Worm (Caenorhabditis elegans) whole organism, late embryonic: ENCODE measurements around the gene Y113G7B.12.

Experiments
- C08G9.2 ChIP-seq: sonication (generic microtip); optimal IDR thresholded peaks from 2 replicates; lab custom pipeline; 2016; ENCODE audit warnings: mild to moderate bottlenecking, missing genetic modification characterization, moderate library complexity, missing compliant biosample characterization
- C38D4.7 ChIP-seq: fragments of 200-800 bp; sonication (Bioruptor generic); optimal IDR thresholded peaks from 2 replicates; lab custom pipeline; 2018; ENCODE audit warnings: mild to moderate bottlenecking, missing genetic modification characterization, moderate library complexity, missing compliant biosample characterization
- K09A11.1 ChIP-seq: sonication (generic microtip); optimal IDR thresholded peaks from 2 replicates; lab custom pipeline; 2017; ENCODE audit warnings: antibody characterized with exemption, mild to moderate bottlenecking, missing genetic modification characterization, missing compliant biosample characterization; ENCODE audit not compliant: insufficient read depth
- Y22D7AL.16 ChIP-seq: sonication (generic microtip); optimal IDR thresholded peaks from 2 replicates; lab custom pipeline; 2016; ENCODE audit warnings: missing genetic modification characterization, missing compliant biosample characterization
- ahr-1 ChIP-seq: sonication (generic microtip); optimal IDR thresholded peaks from 2 replicates; lab custom pipeline; 2016; ENCODE audit warnings: missing genetic modification characterization, missing compliant biosample characterization
- ama-1 ChIP-seq: fragments of 150-350 bp; optimal IDR thresholded peaks from 2 replicates; lab custom pipeline; 2014
- ceh-14 ChIP-seq: sonication (generic microtip); optimal IDR thresholded peaks from 2 replicates; lab custom pipeline; 2016; ENCODE audit warnings: missing genotype, missing genetic modification characterization, missing compliant biosample characterization
- ceh-18 ChIP-seq: sonication (generic microtip); optimal IDR thresholded peaks from 2 replicates; lab custom pipeline; 2016; ENCODE audit warnings: missing genetic modification characterization, missing compliant biosample characterization
- ceh-19 ChIP-seq: fragments of 200-800 bp; sonication (Bioruptor generic); optimal IDR thresholded peaks from 2 replicates; lab custom pipeline; 2018; ENCODE audit warnings: mild to moderate bottlenecking, missing genetic modification characterization, missing compliant biosample characterization
- ceh-2 ChIP-seq: sonication (generic microtip); optimal IDR thresholded peaks from 2 replicates; lab custom pipeline; 2016; ENCODE audit warnings: missing genotype, missing genetic modification characterization, missing compliant biosample characterization
- ceh-34 ChIP-seq: sonication (generic microtip); optimal IDR thresholded peaks from 2 replicates; lab custom pipeline; 2016; ENCODE audit warnings: mild to moderate bottlenecking, missing genetic modification characterization, missing compliant biosample characterization
- ceh-48 ChIP-seq: sonication (generic microtip); optimal IDR thresholded peaks from 2 replicates; lab custom pipeline; 2016; ENCODE audit warnings: missing genetic modification characterization, inconsistent platforms, missing compliant biosample characterization
- ceh-9 ChIP-seq: sonication (generic microtip); optimal IDR thresholded peaks from 2 replicates; lab custom pipeline; 2016; ENCODE audit warnings: mild to moderate bottlenecking, missing genetic modification characterization, inconsistent platforms, missing compliant biosample characterization
- dve-1 ChIP-seq: sonication (generic microtip); optimal IDR thresholded peaks from 2 replicates; lab custom pipeline; 2017; ENCODE audit warnings: antibody characterized with exemption, mild to moderate bottlenecking, missing genetic modification characterization, missing compliant biosample characterization
- elt-4 ChIP-seq: sonication (generic microtip); optimal IDR thresholded peaks from 2 replicates; lab custom pipeline; 2016; ENCODE audit warnings: missing genetic modification characterization, missing compliant biosample characterization
- ets-4 ChIP-seq: sonication (generic microtip); optimal IDR thresholded peaks from 2 replicates; lab custom pipeline; 2016; ENCODE audit warnings: missing genetic modification characterization, missing compliant biosample characterization
- fax-1 ChIP-seq: sonication (generic microtip); optimal IDR thresholded peaks from 2 replicates; lab custom pipeline; 2016; ENCODE audit warnings: missing genotype, missing genetic modification characterization, missing compliant biosample characterization
- fkh-6 ChIP-seq: sonication (generic microtip); optimal IDR thresholded peaks from 2 replicates; lab custom pipeline; 2016; ENCODE audit warnings: missing genetic modification characterization, missing compliant biosample characterization
- gmeb-2 ChIP-seq: sonication (generic microtip); optimal IDR thresholded peaks from 2 replicates; lab custom pipeline; 2016; ENCODE audit warnings: missing genetic modification characterization, inconsistent platforms, missing compliant biosample characterization
- hlh-13 ChIP-seq: fragments of 200-800 bp; sonication (Bioruptor generic); optimal IDR thresholded peaks from 2 replicates; lab custom pipeline; 2018; ENCODE audit warnings: mild to moderate bottlenecking, missing genetic modification characterization, missing compliant biosample characterization
- hlh-15 ChIP-seq: sonication (generic microtip); optimal IDR thresholded peaks from 2 replicates; lab custom pipeline; 2016; ENCODE audit warnings: missing genetic modification characterization, missing compliant biosample characterization
- hlh-6 ChIP-seq: sonication (generic microtip); optimal IDR thresholded peaks from 2 replicates; lab custom pipeline; 2016; ENCODE audit warnings: missing genotype, missing genetic modification characterization, missing compliant biosample characterization
- hlh-8 ChIP-seq: sonication (generic microtip); optimal IDR thresholded peaks from 2 replicates; lab custom pipeline; 2016; ENCODE audit warnings: missing genotype, missing genetic modification characterization, missing compliant biosample characterization
- lin-11 ChIP-seq: fragments of 200-800 bp; sonication (Bioruptor generic); optimal IDR thresholded peaks from 2 replicates; lab custom pipeline; 2018; ENCODE audit warnings: mild to moderate bottlenecking, missing genetic modification characterization, missing compliant biosample characterization
- madf-2 ChIP-seq: sonication (generic microtip); optimal IDR thresholded peaks from 2 replicates; lab custom pipeline; 2017; ENCODE audit warnings: missing genetic modification characterization, missing compliant biosample characterization
- mec-3 ChIP-seq: sonication (generic microtip); optimal IDR thresholded peaks from 2 replicates; lab custom pipeline; 2016; ENCODE audit warnings: borderline replicate concordance, missing genetic modification characterization, missing compliant biosample characterization
- nfya-1 ChIP-seq: sonication (generic microtip); optimal IDR thresholded peaks from 2 replicates; lab custom pipeline; 2017; ENCODE audit warnings: missing genetic modification characterization, mild to moderate bottlenecking, missing compliant biosample characterization, antibody characterized with exemption, moderate library complexity
- nhr-11 ChIP-seq: fragments of 150-350 bp; optimal IDR thresholded peaks from 2 replicates; lab custom pipeline; 2014; ENCODE audit warnings: missing biosample characterization, missing genetic modification characterization
- odd-2 ChIP-seq: sonication (generic microtip); optimal IDR thresholded peaks from 2 replicates; lab custom pipeline; 2017; ENCODE audit warnings: antibody characterized with exemption, mild to moderate bottlenecking, missing genetic modification characterization, missing compliant biosample characterization
- pag-3 ChIP-seq: sonication (generic microtip); optimal IDR thresholded peaks from 2 replicates; lab custom pipeline; 2016; ENCODE audit warnings: missing compliant biosample characterization, missing genetic modification characterization, borderline replicate concordance
- pha-4 ChIP-seq: fragments of 150-350 bp; optimal IDR thresholded peaks from 2 replicates; lab custom pipeline; 2018; ENCODE audit warnings: missing biosample characterization, missing genetic modification reagents, missing genetic modification characterization
- ref-2 ChIP-seq: sonication (generic microtip); optimal IDR thresholded peaks from 2 replicates; lab custom pipeline; 2016; ENCODE audit warnings: missing genetic modification characterization, missing compliant biosample characterization
- rnt-1 ChIP-seq: sonication (generic microtip); optimal IDR thresholded peaks from 2 replicates; lab custom pipeline; 2016; ENCODE audit warnings: missing genetic modification characterization, missing compliant biosample characterization
- sox-2 ChIP-seq: fragments of 200-800 bp; sonication (Bioruptor generic); IDR thresholded peaks from 2 replicates; pipeline ENCODE4 v1.3.6; 2022; ENCODE audit warnings: missing genetic modification reagents, missing genetic modification characterization, missing compliant biosample characterization
- sox-4 ChIP-seq: sonication (generic microtip); optimal IDR thresholded peaks from 2 replicates; lab custom pipeline; 2017; ENCODE audit warnings: mild to moderate bottlenecking, missing genetic modification characterization, inconsistent platforms, missing compliant biosample characterization
- tbx-7 ChIP-seq: sonication (generic microtip); optimal IDR thresholded peaks from 2 replicates; lab custom pipeline; 2016; ENCODE audit warnings: missing genotype, missing genetic modification characterization, missing compliant biosample characterization
- unc-86 ChIP-seq: sonication (generic microtip); optimal IDR thresholded peaks from 2 replicates; lab custom pipeline; 2016; ENCODE audit warnings: missing genetic modification characterization, missing compliant biosample characterization
- zip-5 ChIP-seq: sonication (generic microtip); optimal IDR thresholded peaks from 2 replicates; lab custom pipeline; 2016; ENCODE audit warnings: missing genetic modification characterization, missing compliant biosample characterization
- ztf-16 ChIP-seq: sonication (generic microtip); optimal IDR thresholded peaks from 2 replicates; lab custom pipeline; 2017; ENCODE audit warnings: missing genetic modification characterization, missing compliant biosample characterization

Gene Y113G7B.12

DNA sequence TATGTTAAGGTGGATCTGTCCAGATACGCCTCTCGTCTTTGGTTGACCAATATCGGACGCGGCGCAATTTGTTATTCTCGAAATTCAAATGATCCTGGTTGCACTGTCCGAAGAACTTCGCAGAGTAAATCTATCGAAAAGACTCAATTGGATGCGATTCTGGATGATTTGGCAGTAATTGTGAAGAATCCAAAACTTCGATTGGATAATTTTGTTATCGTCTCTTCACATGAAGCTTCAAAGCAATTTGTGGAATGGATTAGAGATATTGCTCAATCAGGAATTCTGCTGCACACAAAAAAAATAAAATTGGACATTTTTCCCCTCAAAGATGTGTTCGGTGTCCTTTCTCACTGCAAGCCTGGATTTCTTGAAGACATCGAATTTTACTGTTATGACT, 12.8 kb downstream of the Y113G7B.12 start:
- TF ChIP-seq C08G9.2 (tag; lab: Kevin White, UChicago) (no peak), mec-3 (tag; lab: Kevin White, UChicago) (no peak), ztf-16 (tag; lab: Kevin White, UChicago) (no peak), ahr-1 (tag; lab: Kevin White, UChicago) (no peak), nfya-1 (tag; lab: Kevin White, UChicago) (no peak), elt-4 (tag; lab: Kevin White, UChicago) (no peak), ceh-34 (tag; lab: Kevin White, UChicago) (no peak), pag-3 (tag; lab: Kevin White, UChicago) (no peak), ceh-48 (tag; lab: Kevin White, UChicago) (no peak), madf-2 (tag; lab: Kevin White, UChicago) (no peak), ceh-14 (tag; lab: Kevin White, UChicago) (no peak), hlh-13 (GFP tag; lab: Kevin White, UChicago) (no peak), ceh-9 (no peak)
- TF ChIP-seq, all 69 proteins: peak for 0

DNA sequence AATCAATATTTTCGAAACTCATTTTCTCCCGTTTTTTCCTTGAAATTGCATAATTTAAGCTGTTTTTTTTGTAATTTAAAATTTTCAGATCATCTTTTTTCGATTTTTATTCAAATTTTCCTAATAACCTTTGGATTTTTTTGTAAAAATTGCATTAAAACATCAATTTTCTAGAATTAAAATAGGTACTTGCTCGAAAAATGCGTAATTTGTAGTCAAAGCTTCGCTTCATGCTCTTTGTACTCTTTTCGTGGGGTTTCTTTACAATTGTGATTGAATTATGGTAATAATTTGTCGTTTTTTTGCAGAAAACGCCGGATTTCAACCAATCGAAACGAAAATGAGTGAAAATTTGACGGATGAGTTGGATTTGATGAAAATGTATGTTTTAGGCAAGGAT, 13.5 kb downstream of the Y113G7B.12 start, which contains the start of gene fog-2:
Gene fog-2 (plus strand): TSS at position 301 of the 400 bp plus-strand sequence.
- TF ChIP-seq fax-1 (tag; lab: Kevin White, UChicago) (no peak), odd-2 (tag; lab: Kevin White, UChicago) (no peak), unc-86 (no peak), C08G9.2 (tag; lab: Kevin White, UChicago) (no peak), rnt-1 (tag; lab: Kevin White, UChicago) (no peak), Y22D7AL.16 (no peak), hlh-6 (tag; lab: Kevin White, UChicago) (no peak), gmeb-2 (tag; lab: Kevin White, UChicago) (no peak), K09A11.1 (tag; lab: Kevin White, UChicago) (no peak), ahr-1 (tag; lab: Kevin White, UChicago) (no peak), lin-11 (tag; lab: Kevin White, UChicago) (no peak), fkh-6 (tag; lab: Kevin White, UChicago) (no peak), ref-2 (no peak), hlh-15 (no peak), dve-1 (tag; lab: Kevin White, UChicago) (no peak), ceh-18 (tag; lab: Kevin White, UChicago) (no peak)
- TF ChIP-seq, all 69 proteins: peak for 0

DNA sequence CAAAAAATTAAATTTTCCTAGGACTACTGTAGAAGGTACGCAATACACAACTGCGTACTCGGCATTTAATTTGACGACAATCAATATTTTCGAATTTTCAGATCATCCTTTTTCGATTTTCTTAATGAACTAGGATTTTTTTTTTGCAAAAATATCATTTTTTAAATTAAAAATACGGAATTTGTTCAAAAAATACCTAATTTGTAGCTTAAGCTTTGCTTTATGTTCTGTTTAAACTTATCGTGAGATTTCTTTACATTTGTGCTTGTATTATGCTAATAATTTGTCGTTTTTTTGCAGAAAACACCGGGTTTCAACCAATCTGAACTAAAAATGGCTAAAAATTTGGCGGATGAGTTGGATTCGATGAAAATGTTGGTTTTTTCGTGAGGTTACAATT, 15.8 kb downstream of the Y113G7B.12 start, which contains the start of gene ftr-1:
Gene ftr-1 (plus strand): TSS at position 301 of the 400 bp plus-strand sequence.
- no peak for TF ChIP-seq ceh-2 (tag; lab: Kevin White, UChicago)
- no peak for TF ChIP-seq ets-4
- TF ChIP-seq K09A11.1 (tag; lab: Kevin White, UChicago): no peak
- no peak for TF ChIP-seq zip-5
- TF ChIP-seq nhr-11: no peak
- TF ChIP-seq C38D4.7 (GFP tag; lab: Kevin White, UChicago): no peak
- no peak for TF ChIP-seq ceh-19
- no peak for TF ChIP-seq Y22D7AL.16
- no peak for TF ChIP-seq sox-4 (tag; lab: Kevin White, UChicago)
- TF ChIP-seq madf-2 (tag; lab: Kevin White, UChicago): no peak
- no peak for TF ChIP-seq C08G9.2 (tag; lab: Kevin White, UChicago)
- no peak for TF ChIP-seq fkh-6 (tag; lab: Kevin White, UChicago)
- TF ChIP-seq pha-4 (tag; lab: Kevin White, UChicago): no peak
- no peak for TF ChIP-seq dve-1 (tag; lab: Kevin White, UChicago)
- TF ChIP-seq hlh-15: no peak
- TF ChIP-seq tbx-7 (tag; lab: Kevin White, UChicago): no peak
- TF ChIP-seq hlh-8 (tag; lab: Kevin White, UChicago): no peak
- no peak for TF ChIP-seq sox-2
- TF ChIP-seq ama-1 (lab: Kevin White, UChicago): no peak
